Fruit fly (Drosophila melanogaster): ENCODE data around the gene norpA.
"Not testable (repeated sequence)": the region's sequence is repeated elsewhere in the genome, so short reads cannot be mapped to it uniquely, and the experiment has no call there.

norpA gene

dm6 chrX:4318001-4318400 is 4.4 kb upstream of the norpA start (continued):
- TF ChIP-seq gsb (GFP tag; IDR thresholded peaks at IDR 0.05) (peak; percentile 21; the same call in 1 of the 2 replicates), CG34422 (GFP tag; IDR thresholded peaks at IDR 0.05) (peak; percentile 71), Aef1 (GFP tag; IDR thresholded peaks at IDR 0.05) (peak; percentile 60), ttk (GFP tag; IDR thresholded peaks at IDR 0.05) (peak; percentile 70), CG11085 (GFP tag; IDR thresholded peaks at IDR 0.05) (0 out of 2 replicates have a peak, but pooled peaks have one; percentile 35), MBD-R2 (GFP tag; IDR thresholded peaks at IDR 0.05) (peak; percentile 74), CG7357 (GFP tag; IDR thresholded peaks at IDR 0.05) (peak; percentile 16; the same call in 1 of the 3 replicates), CG4730 (GFP tag; IDR thresholded peaks at IDR 0.05) (peak; percentile 51; the same call in 1 of the 2 replicates), seq (GFP tag; IDR thresholded peaks at IDR 0.05) (0 out of 2 replicates have a peak, but pooled peaks have one; percentile 18), H15 (GFP tag; IDR thresholded peaks at IDR 0.05) (0 out of 3 replicates have a peak, but pooled peaks have one; percentile 50), B-H1 (GFP tag; IDR thresholded peaks at IDR 0.05) (peak; percentile 18; the same call in 1 of the 3 replicates), prd (GFP tag; IDR thresholded peaks at IDR 0.05) (peak; percentile 81), vvl (GFP tag; IDR thresholded peaks at IDR 0.05) (peak; percentile 69), ci (GFP tag; IDR thresholded peaks at IDR 0.05) (0 out of 3 replicates have a peak, but pooled peaks have one; percentile 37), Ets65A (GFP tag) (peak; percentile 58), CG8765 (GFP tag; IDR thresholded peaks at IDR 0.05) (peak; percentile 35; the same call in 1 of the 2 replicates), CG32772 (GFP tag; IDR thresholded peaks at IDR 0.05) (peak; percentile 68), CG2889 (GFP tag; IDR thresholded peaks at IDR 0.05) (0 out of 3 replicates have a peak, but pooled peaks have one; percentile 18), BEAF-32 (GFP tag; optimal IDR thresholded peaks at IDR 0.05) (peak; percentile 13), CG11247 (GFP tag; IDR thresholded peaks at IDR 0.05) (peak; percentile 52; the same call in 1 of the 2 replicates), CG14014 (GFP tag; IDR thresholded peaks at IDR 0.05) (peak; percentile 51), wdn (GFP tag; IDR thresholded peaks at IDR 0.05) (0 out of 2 replicates have a peak, but pooled peaks have one; percentile 39), dysf (GFP tag; IDR thresholded peaks at IDR 0.05) (peak; percentile 58; the same call in 2 of the 3 replicates), tgo (GFP tag; IDR thresholded peaks at IDR 0.05) (peak; percentile 65), NFAT (GFP tag; IDR thresholded peaks at IDR 0.05) (peak; percentile 23; the same call in 1 of the 2 replicates), sens (GFP tag) (peak; percentile 51), CG9932 (GFP tag; IDR thresholded peaks at IDR 0.05) (peak; percentile 66), CG14050 (GFP tag; IDR thresholded peaks at IDR 0.05) (peak; percentile 27; the same call in 1 of the 3 replicates), Drgx (GFP tag; IDR thresholded peaks at IDR 0.05) (peak; percentile 39; the same call in 1 of the 2 replicates), Rfx (GFP tag; IDR thresholded peaks at IDR 0.05) (peak; percentile 71), ara (GFP tag; IDR thresholded peaks at IDR 0.05) (peak; percentile 39; the same call in 1 of the 2 replicates), CG9215 (GFP tag; IDR thresholded peaks at IDR 0.05) (peak; percentile 54), stc (GFP tag; IDR thresholded peaks at IDR 0.05) (peak; percentile 48; the same call in 1 of the 2 replicates), sob (GFP tag; IDR thresholded peaks at IDR 0.05) (peak; percentile 70), E2f2 (GFP tag; IDR thresholded peaks at IDR 0.05) (peak; percentile 34; the same call in 1 of the 2 replicates), peb (GFP tag; IDR thresholded peaks at IDR 0.05) (peak; percentile 42; the same call in 1 of the 2 replicates), Dref (GFP tag; IDR thresholded peaks at IDR 0.05) (peak; percentile 51), row (GFP tag; IDR thresholded peaks at IDR 0.05) (peak; percentile 81), al (GFP tag; IDR thresholded peaks at IDR 0.05) (peak; percentile 42; the same call in 1 of the 2 replicates), CG32767 (GFP tag; IDR thresholded peaks at IDR 0.05) (peak; percentile 27; the same call in 1 of the 2 replicates), unc-4 (GFP tag; IDR thresholded peaks at IDR 0.05; ENCODE audit: partially characterized antibody) (0 out of 2 replicates have a peak, but pooled peaks have one; percentile 29), zfh1 (GFP tag; IDR thresholded peaks at IDR 0.05) (peak; percentile 59; the same call in 1 of the 3 replicates), ssp (GFP tag; IDR thresholded peaks at IDR 0.05) (0 out of 2 replicates have a peak, but pooled peaks have one; percentile 20), Taf1 (GFP tag; IDR thresholded peaks at IDR 0.05) (peak; percentile 67; the same call in 1 of the 2 replicates), CG14667 (GFP tag; IDR thresholded peaks at IDR 0.05) (peak; percentile 52), CG11456 (GFP tag; IDR thresholded peaks at IDR 0.05) (0 out of 3 replicates have a peak, but pooled peaks have one; percentile 57), ken (GFP tag; IDR thresholded peaks at IDR 0.05) (peak; percentile 56; the same call in 1 of the 3 replicates), pzg (GFP tag; optimal IDR thresholded peaks at IDR 0.05) (peak; percentile 10), CG4404 (GFP tag; IDR thresholded peaks at IDR 0.05) (peak; percentile 40; the same call in 1 of the 2 replicates), CG10366 (GFP tag; IDR thresholded peaks at IDR 0.05) (peak; percentile 62)
- not testable (repeated sequence) for TF ChIP-seq prd (optimal IDR thresholded peaks at IDR 0.05)

Measured in whole organism, embryonic.